Worm (Caenorhabditis elegans): ENCODE data around the gene mpz-5.
A peak's percentile ranks its signal among the peaks of the same experiment; 100 is the strongest.

The mpz-5 gene

DNA sequence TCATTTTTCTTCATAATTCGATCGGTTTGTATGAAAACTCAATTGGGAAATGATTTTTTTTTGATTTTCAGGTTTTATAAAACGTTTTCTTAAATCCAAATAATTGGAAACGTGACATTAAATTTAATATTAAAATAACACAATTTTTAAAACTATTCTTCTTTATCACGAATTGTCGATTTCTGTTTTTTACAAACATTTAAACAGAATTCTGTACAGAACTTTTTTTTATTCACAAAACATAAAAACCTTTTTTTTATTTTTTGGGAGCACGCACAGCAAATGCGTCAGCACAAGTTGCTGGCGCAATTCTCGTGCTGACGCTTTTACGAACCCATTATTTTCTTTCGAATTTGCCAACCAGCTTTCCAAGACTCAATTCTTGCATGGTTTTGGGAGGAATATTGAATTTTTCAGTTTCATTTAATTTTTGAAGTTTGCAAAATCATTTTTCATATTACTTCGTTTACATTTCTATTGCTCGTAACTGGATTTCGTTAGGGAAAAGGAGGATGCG, at the start of gene mpz-5:
Gene mpz-5 (minus strand): TSS at position 51 of the 517 bp plus-strand sequence.
- TF ChIP-seq T22C8.4 (GFP tag; IDR thresholded peaks at IDR 0.05) (no peak), ztf-29 (GFP tag; IDR thresholded peaks at IDR 0.05) (0 out of 2 replicates have a peak, but pooled peaks have one; percentile 26), med-1 (GFP tag; optimal IDR thresholded peaks at IDR 0.05; ENCODE audit: insufficient read depth) (peak; percentile 20), flt-1 (GFP tag; IDR thresholded peaks at IDR 0.05) (0 out of 2 replicates have a peak, but pooled peaks have one; percentile 46), klf-2 (GFP tag; conservative IDR thresholded peaks at IDR 0.05) (no peak), tab-1 (GFP tag; IDR thresholded peaks at IDR 0.05) (no peak), ref-1 (GFP tag; conservative IDR thresholded peaks at IDR 0.05) (no peak), ztf-23 (GFP tag; IDR thresholded peaks at IDR 0.05) (0 out of 2 replicates have a peak, but pooled peaks have one; percentile 56), cog-1 (tag; optimal IDR thresholded peaks at IDR 0.05) (no peak)

DNA sequence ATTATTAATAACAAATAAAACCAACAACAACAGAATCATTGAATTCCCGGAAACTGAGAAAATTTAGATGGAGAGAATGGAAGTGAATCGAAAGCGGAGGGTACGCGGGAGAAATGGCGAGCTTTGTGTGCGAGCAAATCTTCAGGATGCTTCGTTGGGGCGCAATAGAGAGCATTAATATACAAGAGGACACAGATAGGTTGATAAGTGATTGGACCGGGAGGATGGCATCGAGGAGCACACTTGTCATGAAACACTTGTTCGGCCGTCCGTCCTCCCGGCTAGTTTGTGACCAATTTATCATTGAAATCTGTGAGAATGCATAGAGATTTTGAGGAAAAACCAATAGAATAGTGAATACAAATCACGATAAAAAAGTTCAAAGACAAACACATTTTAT, 48.6 kb upstream of the mpz-5 start:
- TF ChIP-seq flt-1 (GFP tag; IDR thresholded peaks at IDR 0.05) (no peak), ztf-29 (GFP tag; IDR thresholded peaks at IDR 0.05) (no peak), med-1 (GFP tag; optimal IDR thresholded peaks at IDR 0.05; ENCODE audit: insufficient read depth) (no peak), klf-2 (GFP tag; conservative IDR thresholded peaks at IDR 0.05) (no peak)

DNA sequence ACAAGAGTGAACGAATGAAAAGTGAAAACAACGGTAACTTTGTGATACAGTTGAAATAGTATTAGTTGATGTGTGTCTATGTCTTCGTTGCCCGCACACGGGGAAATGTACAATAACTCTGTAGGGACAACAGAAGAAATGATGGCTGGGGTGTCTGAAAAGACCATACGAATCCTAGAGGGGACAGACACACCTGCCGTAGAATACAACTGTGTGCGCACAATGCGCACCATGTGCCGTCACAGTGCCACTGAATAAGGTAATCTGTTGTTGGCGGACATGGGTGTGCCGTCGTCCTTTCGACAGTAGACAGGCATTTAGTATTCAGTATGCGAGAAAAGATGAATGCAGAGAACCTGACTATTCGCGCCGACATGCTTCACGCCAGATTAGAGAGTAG, 47.6 kb upstream of the mpz-5 start:
- no peak for TF ChIP-seq ztf-29 (GFP tag; IDR thresholded peaks at IDR 0.05)
- no peak for TF ChIP-seq T22C8.4 (GFP tag; IDR thresholded peaks at IDR 0.05)
- TF ChIP-seq med-1 (GFP tag; optimal IDR thresholded peaks at IDR 0.05; ENCODE audit: insufficient read depth) = no peak
- no peak for TF ChIP-seq klf-2 (GFP tag; conservative IDR thresholded peaks at IDR 0.05)
- no peak for TF ChIP-seq tab-1 (GFP tag; IDR thresholded peaks at IDR 0.05)
- TF ChIP-seq cog-1 (tag; optimal IDR thresholded peaks at IDR 0.05) = no peak
- TF ChIP-seq flt-1 (GFP tag; IDR thresholded peaks at IDR 0.05) = no peak
- TF ChIP-seq ref-1 (GFP tag; conservative IDR thresholded peaks at IDR 0.05) = no peak
- no peak for TF ChIP-seq ztf-23 (GFP tag; IDR thresholded peaks at IDR 0.05)

DNA sequence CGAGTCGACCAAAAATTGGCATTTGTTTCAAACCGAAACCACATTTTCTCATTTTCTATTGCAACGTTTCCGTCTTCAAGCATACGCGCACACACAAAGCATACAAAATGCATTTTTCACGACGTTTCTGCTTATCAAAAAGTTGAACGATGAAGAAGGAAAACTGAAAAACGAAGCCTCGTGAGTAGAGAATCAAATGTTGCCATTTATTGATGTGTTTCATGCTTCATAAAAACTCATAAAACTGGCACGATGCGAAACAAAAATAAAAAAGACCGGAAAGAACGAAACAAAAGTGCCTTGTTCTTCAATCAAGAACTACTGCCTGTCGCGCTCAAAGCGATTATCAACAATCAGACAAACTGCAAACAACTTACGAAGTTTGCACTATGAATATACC, 46.8 kb upstream of the mpz-5 start:
- TF ChIP-seq ztf-29 (GFP tag; IDR thresholded peaks at IDR 0.05) = no peak
- no peak for TF ChIP-seq flt-1 (GFP tag; IDR thresholded peaks at IDR 0.05)
- no peak for TF ChIP-seq tab-1 (GFP tag; IDR thresholded peaks at IDR 0.05)
- no peak for TF ChIP-seq ref-1 (GFP tag; conservative IDR thresholded peaks at IDR 0.05)

DNA sequence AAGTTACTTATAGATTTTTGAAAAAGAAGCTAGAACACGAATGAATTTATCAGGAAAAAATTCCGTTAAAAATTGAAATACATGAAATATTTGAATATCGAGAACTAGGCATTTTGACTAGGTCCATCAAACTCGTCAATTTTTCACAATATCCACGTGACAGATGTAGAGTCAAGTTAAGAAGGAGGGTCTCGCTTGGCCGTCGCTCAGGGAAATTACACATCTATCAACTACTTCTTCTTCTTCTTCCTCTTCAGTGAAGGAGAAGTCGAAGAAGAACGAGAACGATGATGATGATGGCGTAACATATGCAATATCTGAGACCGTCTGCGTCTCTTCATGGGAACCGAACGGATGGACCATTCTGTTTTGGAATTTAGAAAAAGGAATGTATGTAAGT, 46.3 kb upstream of the mpz-5 start:
- TF ChIP-seq ztf-23 (GFP tag; IDR thresholded peaks at IDR 0.05) (no peak), ztf-29 (GFP tag; IDR thresholded peaks at IDR 0.05) (no peak), med-1 (GFP tag; optimal IDR thresholded peaks at IDR 0.05; ENCODE audit: insufficient read depth) (no peak), ref-1 (GFP tag; conservative IDR thresholded peaks at IDR 0.05) (no peak), T22C8.4 (GFP tag; IDR thresholded peaks at IDR 0.05) (no peak), klf-2 (GFP tag; conservative IDR thresholded peaks at IDR 0.05) (no peak), cog-1 (tag; optimal IDR thresholded peaks at IDR 0.05) (no peak), tab-1 (GFP tag; IDR thresholded peaks at IDR 0.05) (no peak)

DNA sequence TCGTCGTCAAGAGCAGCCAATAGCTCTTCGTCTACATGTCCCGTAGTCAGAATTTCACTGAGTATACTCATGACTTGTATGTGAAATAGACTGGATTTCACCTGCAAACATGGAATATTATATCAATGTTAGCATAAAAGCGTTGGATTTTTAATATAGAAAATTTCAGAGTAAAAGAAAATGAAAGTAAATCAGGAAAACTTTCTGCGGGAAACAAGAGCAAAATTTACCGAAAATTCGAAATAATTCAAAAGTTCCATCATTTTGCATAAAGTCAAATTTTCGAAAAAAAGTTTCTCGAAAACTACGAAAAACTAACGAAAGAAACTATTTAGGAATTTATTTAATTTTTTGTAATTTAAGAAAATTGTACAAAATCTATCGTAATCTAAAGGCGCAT, 44.2 kb upstream of the mpz-5 start, which contains the start of gene F13B12.6:
Gene F13B12.6 (minus strand): TSS at position 101 of the 400 bp plus-strand sequence.
- TF ChIP-seq ref-1 (GFP tag; conservative IDR thresholded peaks at IDR 0.05) (no peak), ztf-23 (GFP tag; IDR thresholded peaks at IDR 0.05) (no peak), flt-1 (GFP tag; IDR thresholded peaks at IDR 0.05) (no peak), T22C8.4 (GFP tag; IDR thresholded peaks at IDR 0.05) (no peak), ztf-29 (GFP tag; IDR thresholded peaks at IDR 0.05) (no peak), klf-2 (GFP tag; conservative IDR thresholded peaks at IDR 0.05) (no peak), tab-1 (GFP tag; IDR thresholded peaks at IDR 0.05) (no peak), cog-1 (tag; optimal IDR thresholded peaks at IDR 0.05) (no peak), med-1 (GFP tag; optimal IDR thresholded peaks at IDR 0.05; ENCODE audit: insufficient read depth) (no peak)

DNA sequence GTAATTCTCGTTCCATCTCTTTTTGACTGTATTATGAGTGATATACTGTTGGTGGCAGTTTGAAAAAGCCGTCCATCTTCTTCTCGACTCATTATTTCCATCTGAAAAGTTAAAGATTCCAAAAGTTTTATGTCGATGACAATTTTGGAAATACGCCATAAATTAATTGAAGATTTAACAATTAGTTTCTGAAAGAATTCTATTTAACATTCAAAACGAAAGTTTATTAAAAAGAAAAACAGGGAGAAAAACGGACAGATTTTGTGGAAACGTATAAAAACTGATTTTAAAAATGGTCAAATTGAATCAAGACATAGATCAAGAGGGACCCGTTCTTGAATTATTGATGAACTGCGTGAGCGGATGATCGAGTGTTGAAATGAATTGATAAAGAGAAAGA, 40.2 kb upstream of the mpz-5 start, which contains the start of gene R10H10.7:
Gene R10H10.7 (minus strand): TSS at position 101 of the 400 bp plus-strand sequence.
- TF ChIP-seq med-1 (GFP tag; optimal IDR thresholded peaks at IDR 0.05; ENCODE audit: insufficient read depth) (no peak), ref-1 (GFP tag; conservative IDR thresholded peaks at IDR 0.05) (no peak), klf-2 (GFP tag; conservative IDR thresholded peaks at IDR 0.05) (no peak), ztf-23 (GFP tag; IDR thresholded peaks at IDR 0.05) (no peak), flt-1 (GFP tag; IDR thresholded peaks at IDR 0.05) (no peak), T22C8.4 (GFP tag; IDR thresholded peaks at IDR 0.05) (no peak), ztf-29 (GFP tag; IDR thresholded peaks at IDR 0.05) (no peak)

DNA sequence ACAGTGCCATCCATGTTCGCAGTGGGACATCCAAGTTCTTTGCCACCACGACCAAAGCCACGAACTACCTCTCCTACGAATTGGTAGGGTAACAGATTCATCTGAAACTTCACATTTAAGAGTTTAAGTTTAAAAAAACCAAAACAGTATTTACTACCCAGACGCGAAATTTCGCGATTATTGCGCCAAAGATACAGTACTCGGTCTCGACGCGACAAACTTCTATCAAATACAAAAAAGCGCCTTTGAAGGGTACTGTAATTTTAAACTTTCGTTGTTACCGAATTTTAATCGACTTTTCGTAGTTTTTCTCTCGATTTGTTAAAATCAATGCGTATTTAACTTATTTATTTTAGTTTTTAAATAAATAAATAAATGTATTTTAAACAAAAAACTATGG, 35.8 kb upstream of the mpz-5 start, which contains the start of gene rfk-1:
Gene rfk-1 (minus strand): TSS at position 101 of the 400 bp plus-strand sequence.
- TF ChIP-seq klf-2 (GFP tag; conservative IDR thresholded peaks at IDR 0.05) (no peak), ztf-29 (GFP tag; IDR thresholded peaks at IDR 0.05) (no peak), ztf-23 (GFP tag; IDR thresholded peaks at IDR 0.05) (no peak), T22C8.4 (GFP tag; IDR thresholded peaks at IDR 0.05) (no peak), ref-1 (GFP tag; conservative IDR thresholded peaks at IDR 0.05) (no peak), med-1 (GFP tag; optimal IDR thresholded peaks at IDR 0.05; ENCODE audit: insufficient read depth) (no peak), cog-1 (tag; optimal IDR thresholded peaks at IDR 0.05) (no peak), flt-1 (GFP tag; IDR thresholded peaks at IDR 0.05) (no peak), tab-1 (GFP tag; IDR thresholded peaks at IDR 0.05) (no peak)

DNA sequence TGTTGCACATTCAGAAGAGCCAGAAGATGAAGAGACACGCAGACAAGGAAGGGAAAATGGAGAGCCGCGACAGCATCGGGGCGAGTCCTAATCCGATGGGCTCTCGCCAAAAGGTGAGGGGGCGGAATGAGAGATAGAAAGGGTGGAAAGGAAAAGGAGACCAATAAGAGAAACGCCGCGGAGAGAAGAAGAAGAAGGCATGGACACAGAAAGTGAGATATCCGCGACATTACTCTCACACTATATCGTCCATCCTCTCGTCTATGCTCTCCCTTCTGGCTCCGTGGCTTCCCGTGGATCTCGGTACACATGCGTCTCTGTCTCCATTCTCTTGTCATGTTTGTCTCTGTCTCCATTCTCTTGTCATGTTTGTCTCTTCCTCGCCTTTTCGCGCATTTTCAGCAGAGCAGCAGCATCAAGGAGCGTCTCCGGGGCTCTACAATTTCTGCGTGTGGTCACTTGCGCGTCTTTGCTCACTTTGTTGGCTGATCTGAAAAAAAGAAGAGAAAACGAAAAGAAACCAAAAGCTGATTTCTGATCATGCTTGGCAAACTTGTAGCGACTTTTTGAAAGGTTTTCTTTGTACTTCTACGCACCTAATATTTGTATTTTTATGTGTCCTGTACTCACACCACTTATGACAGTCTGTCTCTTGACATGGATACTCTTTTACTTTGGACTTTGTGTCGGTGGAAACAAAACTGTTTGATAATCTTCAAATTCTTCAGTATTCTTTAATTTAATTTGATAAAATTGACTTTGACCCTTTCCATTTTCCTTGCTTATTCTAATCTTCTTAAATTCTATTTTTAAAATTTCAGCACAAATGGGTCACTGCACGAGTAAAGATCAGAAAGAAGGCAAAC, 29.8 kb upstream of the mpz-5 start, which contains the start of gene gpa-7:
Gene gpa-7 (plus strand): TSS at position 816 of the 866 bp plus-strand sequence.
- TF ChIP-seq cog-1 (tag; optimal IDR thresholded peaks at IDR 0.05) (peak; percentile 80), ztf-29 (GFP tag; IDR thresholded peaks at IDR 0.05) (no peak)
